Fruit fly (Drosophila melanogaster) whole organism, embryonic: Measurements from ENCODE around the gene cyr.

ENCODE experiments used
- Bdp1 ChIP-seq: fragments of 200-800 bp; sonication (Bioruptor generic); optimal IDR thresholded peaks from 3 replicates; lab custom pipeline; 2016; ENCODE audit warnings: missing biosample characterization, missing genetic modification characterization
- CG10147 ChIP-seq: fragments of 200-800 bp; sonication (Bioruptor generic); optimal IDR thresholded peaks from 2 replicates; lab custom pipeline; 2019; ENCODE audit warnings: missing biosample characterization, mild to moderate bottlenecking, missing genetic modification characterization, moderate library complexity
- CG10209 ChIP-seq: fragments of 200-800 bp; sonication (Bioruptor generic); optimal IDR thresholded peaks from 3 replicates; lab custom pipeline; 2017; ENCODE audit warnings: missing biosample characterization, mild to moderate bottlenecking, missing genetic modification characterization, missing genetic modification reagents
- CG1024 ChIP-seq: fragments of 200-800 bp; sonication (Bioruptor generic); IDR thresholded peaks from 2 replicates; pipeline ENCODE4 v1.3.6; 2022; ENCODE audit warnings: missing biosample characterization, missing genetic modification characterization
- CG11085 ChIP-seq: fragments of 200-800 bp; sonication (Bioruptor generic); IDR thresholded peaks from 2 replicates; pipeline ENCODE4 v1.3.6; 2022; ENCODE audit warnings: missing biosample characterization, missing genetic modification characterization
- CG12071 ChIP-seq: fragments of 200-800 bp; sonication (Bioruptor generic); optimal IDR thresholded peaks from 3 replicates; lab custom pipeline; 2018; ENCODE audit warnings: missing biosample characterization, mild to moderate bottlenecking, missing genetic modification characterization
- CG12219 ChIP-seq: fragments of 200-800 bp; sonication (Bioruptor generic); optimal IDR thresholded peaks from 3 replicates; lab custom pipeline; 2018; ENCODE audit warnings: missing biosample characterization, mild to moderate bottlenecking, missing genetic modification characterization
- CG12769 ChIP-seq: fragments of 200-800 bp; sonication (Bioruptor generic); optimal IDR thresholded peaks from 2 replicates; lab custom pipeline; 2019; ENCODE audit warnings: missing biosample characterization, mild to moderate bottlenecking, missing genetic modification characterization, moderate library complexity
- CG18476 ChIP-seq: fragments of 200-800 bp; sonication (Bioruptor generic); optimal IDR thresholded peaks from 2 replicates; lab custom pipeline; 2016; ENCODE audit warnings: missing biosample characterization, mild to moderate bottlenecking, missing genetic modification characterization
- CG18619 ChIP-seq: fragments of 200-800 bp; sonication (Bioruptor generic); optimal IDR thresholded peaks from 3 replicates; lab custom pipeline; 2017; ENCODE audit warnings: missing biosample characterization, mild to moderate bottlenecking, missing genetic modification characterization
- CG2129 ChIP-seq: fragments of 200-800 bp; sonication (Bioruptor generic); IDR thresholded peaks from 2 replicates; pipeline ENCODE4 v1.3.6; 2022; ENCODE audit warnings: missing biosample characterization, missing genetic modification characterization; ENCODE audit not compliant: partially characterized antibody
- CG2202 ChIP-seq: fragments of 200-800 bp; sonication (Bioruptor generic); optimal IDR thresholded peaks from 2 replicates; lab custom pipeline; 2018; ENCODE audit warnings: missing biosample characterization, mild to moderate bottlenecking, missing genetic modification characterization
- CG2875 ChIP-seq: fragments of 200-800 bp; sonication (Bioruptor generic); optimal IDR thresholded peaks from 2 replicates; lab custom pipeline; 2017; ENCODE audit warnings: missing biosample characterization, mild to moderate bottlenecking, missing genetic modification characterization, missing genetic modification reagents
- CG30431 ChIP-seq: fragments of 200-800 bp; sonication (Bioruptor generic); optimal IDR thresholded peaks from 2 replicates; lab custom pipeline; 2017; ENCODE audit warnings: missing biosample characterization, missing genetic modification characterization
- CG3847 ChIP-seq: fragments of 200-800 bp; sonication (Bioruptor generic); IDR thresholded peaks from 2 replicates; pipeline ENCODE4 v1.3.6; 2022; ENCODE audit warnings: missing biosample characterization, missing genetic modification characterization
- CG3995 ChIP-seq: fragments of 200-800 bp; sonication (Bioruptor generic); optimal IDR thresholded peaks from 3 replicates; lab custom pipeline; 2016; ENCODE audit warnings: missing biosample characterization, missing genetic modification characterization
- CG4404 ChIP-seq: fragments of 200-800 bp; sonication (Bioruptor generic); IDR thresholded peaks from 2 replicates; pipeline ENCODE4 v1.3.6; 2022; ENCODE audit warnings: missing biosample characterization, missing genetic modification characterization
- CG5245 ChIP-seq: fragments of 200-800 bp; sonication (Bioruptor generic); optimal IDR thresholded peaks from 3 replicates; lab custom pipeline; 2016; ENCODE audit warnings: missing biosample characterization, missing genetic modification characterization
- CG6654 ChIP-seq: fragments of 200-800 bp; sonication (Bioruptor generic); optimal IDR thresholded peaks from 2 replicates; lab custom pipeline; 2017; ENCODE audit warnings: missing biosample characterization, mild to moderate bottlenecking, missing genetic modification characterization
- CG6813 ChIP-seq: fragments of 200-800 bp; sonication (Bioruptor generic); optimal IDR thresholded peaks from 2 replicates; lab custom pipeline; 2017; ENCODE audit warnings: missing biosample characterization, missing genetic modification characterization, mild to moderate bottlenecking, moderate library complexity, missing genetic modification reagents
- CG8089 ChIP-seq: fragments of 200-800 bp; sonication (Bioruptor generic); optimal IDR thresholded peaks from 3 replicates; lab custom pipeline; 2016; ENCODE audit warnings: missing biosample characterization, missing genetic modification characterization
- CG8478 ChIP-seq: fragments of >200 bp; optimal IDR thresholded peaks from 2 replicates; lab custom pipeline; 2018
- CG9609 ChIP-seq: fragments of 200-800 bp; sonication (Bioruptor generic); optimal IDR thresholded peaks from 3 replicates; lab custom pipeline; 2016; ENCODE audit warnings: missing biosample characterization, missing genetic modification characterization
- CrebB ChIP-seq: fragments of 200-800 bp; sonication (Bioruptor generic); optimal IDR thresholded peaks from 3 replicates; lab custom pipeline; 2018; ENCODE audit warnings: missing biosample characterization, mild to moderate bottlenecking, missing genetic modification characterization
- E2f2 ChIP-seq: fragments of 200-800 bp; sonication (Bioruptor generic); IDR thresholded peaks from 2 replicates; pipeline ENCODE4 v1.3.6; 2022; ENCODE audit warnings: missing biosample characterization, missing genetic modification characterization
- ERR ChIP-seq: fragments of 200-800 bp; sonication (Bioruptor generic); optimal IDR thresholded peaks from 2 replicates; lab custom pipeline; 2016; ENCODE audit warnings: missing biosample characterization, missing genetic modification characterization
- H15 ChIP-seq: fragments of 200-800 bp; sonication (Bioruptor generic); IDR thresholded peaks from 3 replicates; pipeline ENCODE4 v1.3.6; 2022; ENCODE audit warnings: missing biosample characterization, missing genetic modification characterization
- HLHmδ ChIP-seq: fragments of 200-800 bp; sonication (Bioruptor generic); optimal IDR thresholded peaks from 2 replicates; lab custom pipeline; 2018; ENCODE audit warnings: missing biosample characterization, mild to moderate bottlenecking, missing genetic modification characterization, moderate library complexity
- Hr51 ChIP-seq, 2 experiments: fragments of 200-800 bp; sonication (Bioruptor generic); optimal IDR thresholded peaks; 2 replicates in 1 of 2; 3 replicates in 1 of 2; lab custom pipeline; 2016 to 2018; ENCODE audit warnings: missing biosample characterization in 2 of 2, missing genetic modification characterization in 2 of 2, mild to moderate bottlenecking in 1 of 2, moderate library complexity in 1 of 2
- MTF-1 ChIP-seq: fragments of 200-800 bp; sonication (Bioruptor generic); optimal IDR thresholded peaks from 2 replicates; lab custom pipeline; 2018; ENCODE audit warnings: missing biosample characterization, mild to moderate bottlenecking, missing genetic modification characterization, borderline replicate concordance
- Meics ChIP-seq: fragments of 200-800 bp; sonication (Bioruptor generic); optimal IDR thresholded peaks from 2 replicates; lab custom pipeline; 2017; ENCODE audit warnings: missing biosample characterization, mild to moderate bottlenecking, missing genetic modification characterization
- NC2β ChIP-seq: fragments of 200-800 bp; sonication (Bioruptor generic); optimal IDR thresholded peaks from 2 replicates; lab custom pipeline; 2016; ENCODE audit warnings: missing biosample characterization, missing genetic modification characterization
- Rfx ChIP-seq: fragments of 200-800 bp; sonication (Bioruptor generic); IDR thresholded peaks from 2 replicates; pipeline ENCODE4 v1.3.6; 2022; ENCODE audit warnings: missing biosample characterization, missing genetic modification characterization
- Sin3A ChIP-seq: fragments of >200 bp; optimal IDR thresholded peaks from 2 replicates; lab custom pipeline; 2018
- aop ChIP-seq: fragments of 200-800 bp; sonication (Bioruptor generic); IDR thresholded peaks from 2 replicates; pipeline ENCODE4 v1.3.6; 2022; ENCODE audit warnings: missing biosample characterization, missing genetic modification characterization
- caup ChIP-seq: fragments of 200-800 bp; sonication (Bioruptor generic); optimal IDR thresholded peaks from 3 replicates; lab custom pipeline; 2017; ENCODE audit warnings: missing biosample characterization, mild to moderate bottlenecking, missing genetic modification characterization, moderate library complexity; ENCODE audit not compliant: severe bottlenecking
- chinmo ChIP-seq: fragments of 200-800 bp; sonication (Bioruptor generic); IDR thresholded peaks from 4 replicates; pipeline ENCODE4 v1.3.6; 2022; ENCODE audit warnings: missing biosample characterization, missing genetic modification characterization; ENCODE audit not compliant: partially characterized antibody
- chm ChIP-seq: fragments of 200-800 bp; sonication (Bioruptor generic); IDR thresholded peaks from 2 replicates; pipeline ENCODE4 v1.3.6; 2022; ENCODE audit warnings: missing biosample characterization, missing genetic modification characterization
- dmrt11E ChIP-seq: fragments of 200-800 bp; sonication (Bioruptor generic); optimal IDR thresholded peaks from 3 replicates; lab custom pipeline; 2018; ENCODE audit warnings: missing biosample characterization, mild to moderate bottlenecking, missing genetic modification characterization, moderate library complexity
- exex ChIP-seq: fragments of 200-800 bp; sonication (Bioruptor generic); optimal IDR thresholded peaks from 4 replicates; lab custom pipeline; 2018; ENCODE audit warnings: missing biosample characterization, mild to moderate bottlenecking, missing genetic modification characterization, moderate library complexity
- fd102C ChIP-seq: fragments of 200-800 bp; sonication (Bioruptor generic); optimal IDR thresholded peaks from 2 replicates; lab custom pipeline; 2018; ENCODE audit warnings: missing biosample characterization, mild to moderate bottlenecking, missing genetic modification characterization, moderate library complexity
- fd3F ChIP-seq: fragments of 200-800 bp; sonication (Bioruptor generic); optimal IDR thresholded peaks from 2 replicates; lab custom pipeline; 2018; ENCODE audit warnings: missing biosample characterization, mild to moderate bottlenecking, missing genetic modification characterization, moderate library complexity
- nerfin-1 ChIP-seq: fragments of 200-800 bp; sonication (Bioruptor generic); optimal IDR thresholded peaks from 3 replicates; lab custom pipeline; 2019; ENCODE audit warnings: missing biosample characterization, mild to moderate bottlenecking, missing genetic modification characterization, moderate library complexity
- rib ChIP-seq: fragments of 200-800 bp; sonication (Bioruptor generic); IDR thresholded peaks from 2 replicates; pipeline ENCODE4 v1.3.6; 2022; ENCODE audit warnings: missing biosample characterization, missing genetic modification characterization
- ro ChIP-seq: fragments of 200-800 bp; sonication (Bioruptor generic); IDR thresholded peaks from 2 replicates; pipeline ENCODE4 v1.3.6; 2022; ENCODE audit warnings: missing biosample characterization, missing genetic modification characterization
- sens ChIP-seq: fragments of 200-800 bp; sonication (Bioruptor generic); peaks from one replicate; lab custom pipeline; 2016; ENCODE audit warnings: missing biosample characterization, missing genetic modification characterization
- sisA ChIP-seq: fragments of 200-800 bp; sonication (Bioruptor generic); IDR thresholded peaks from 2 replicates; pipeline ENCODE4 v1.3.6; 2022; ENCODE audit warnings: missing biosample characterization, missing genetic modification characterization
- sr ChIP-seq: fragments of 200-800 bp; sonication (Bioruptor generic); IDR thresholded peaks from 3 replicates; pipeline ENCODE4 v1.3.6; 2022; ENCODE audit warnings: missing biosample characterization, missing genetic modification characterization
- twi ChIP-seq: fragments of 200-800 bp; optimal IDR thresholded peaks from 2 replicates; lab custom pipeline; 2019; ENCODE audit warnings: missing biosample characterization, mild to moderate bottlenecking, missing genetic modification characterization, moderate library complexity
- tx ChIP-seq: fragments of 200-800 bp; sonication (Bioruptor generic); optimal IDR thresholded peaks from 2 replicates; lab custom pipeline; 2016; ENCODE audit warnings: missing biosample characterization, missing genetic modification characterization
- zen ChIP-seq: fragments of 200-800 bp; sonication (Bioruptor generic); optimal IDR thresholded peaks from 3 replicates; lab custom pipeline; 2018; ENCODE audit warnings: missing biosample characterization, mild to moderate bottlenecking, missing genetic modification characterization, moderate library complexity

The cyr gene

DNA sequence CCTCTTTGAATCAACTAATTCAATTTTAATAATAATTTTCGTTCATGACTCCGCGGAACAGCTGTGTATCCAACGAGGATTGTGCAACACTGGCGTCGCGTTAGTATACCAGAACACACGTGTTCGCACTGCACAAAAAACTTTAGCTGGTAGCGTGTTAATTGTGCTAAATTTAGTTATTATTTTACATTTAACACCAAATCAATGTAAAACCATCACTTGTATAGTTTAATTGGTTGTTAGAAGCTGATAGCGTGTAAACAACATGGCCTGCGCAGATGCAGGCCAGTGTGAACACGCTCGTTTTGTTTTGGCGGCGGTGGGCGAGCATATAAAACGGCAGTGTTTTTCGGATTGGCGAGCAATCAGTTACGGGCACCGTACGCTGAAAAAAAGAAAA is 21.8 kb upstream of the cyr start, which contains the start of the genes Traf6 and GIIIspla2 (continued):
- TF ChIP-seq CG4404 = peak; percentile 66
- TF ChIP-seq aop = no peak
- TF ChIP-seq CG9609 (GFP tag; lab: Kevin White, UChicago) = peak; percentile 59
- TF ChIP-seq CG5245 (GFP tag; lab: Kevin White, UChicago) = peak; percentile 49
- peak; percentile 66 for TF ChIP-seq fd3F (GFP tag; lab: Kevin White, UChicago)
- TF ChIP-seq CG12219 (GFP tag; lab: Kevin White, UChicago) = peak; percentile 57
- TF ChIP-seq CG6654 = peak; percentile 25
- TF ChIP-seq CG3995 = peak; percentile 60
- TF ChIP-seq caup = peak; percentile 81
- peak; percentile 69 for TF ChIP-seq dmrt11E (tag; lab: Kevin White, UChicago)
- peak; percentile 71 for TF ChIP-seq CG18619 (GFP tag; lab: Kevin White, UChicago)
- TF ChIP-seq Rfx (GFP tag; lab: Robert Waterston, UW) = peak; percentile 87
- no peak for TF ChIP-seq HLHmδ (GFP tag; lab: Kevin White, UChicago)
- TF ChIP-seq sr (GFP tag; lab: Robert Waterston, UW) = no peak
- TF ChIP-seq ERR (GFP tag; lab: Kevin White, UChicago) = no peak
- TF ChIP-seq ro = 0 out of 2 replicates have a peak, but pooled peaks have one; percentile 30
- TF ChIP-seq chinmo (GFP tag; lab: Robert Waterston, UW) = no peak
- no peak for TF ChIP-seq CG2202 (tag; lab: Kevin White, UChicago)
- peak; percentile 75 for TF ChIP-seq H15
- TF ChIP-seq NC2β (GFP tag; lab: Kevin White, UChicago) = peak; percentile 44
- peak; percentile 95 for TF ChIP-seq sens (GFP tag; lab: Kevin White, UChicago)
- peak; percentile 66 for TF ChIP-seq CG10147
- no peak for TF ChIP-seq MTF-1 (GFP tag; lab: Kevin White, UChicago)
- TF ChIP-seq CG8089 = peak; percentile 53
- peak; percentile 86 for TF ChIP-seq CG3847 (GFP tag; lab: Robert Waterston, UW)
- peak; percentile 38 for TF ChIP-seq tx (GFP tag; lab: Kevin White, UChicago)
- TF ChIP-seq Hr51 (GFP tag; optimal IDR thresholded peaks at IDR 0.05; lab: Kevin White, UChicago) = peak in 1 of 2 experiments; percentile 72
- TF ChIP-seq CrebB = peak; percentile 69
- TF ChIP-seq CG6813 = no peak
- TF ChIP-seq rib = no peak
- TF ChIP-seq Sin3A (lab: Kevin White, UChicago) = peak; percentile 75
- TF ChIP-seq exex (tag; lab: Kevin White, UChicago) = no peak
- TF ChIP-seq CG12071 (GFP tag; lab: Kevin White, UChicago) = peak; percentile 31
- peak; percentile 63 for TF ChIP-seq twi (tag; lab: Kevin White, UChicago)
- TF ChIP-seq fd102C (GFP tag; lab: Kevin White, UChicago) = no peak
- no peak for TF ChIP-seq CG12769 (tag; lab: Kevin White, UChicago)
- peak; percentile 44; the same call in 1 of the 2 replicates for TF ChIP-seq chm (GFP tag; lab: Robert Waterston, UW)
- TF ChIP-seq CG2875 = peak; percentile 8
- peak; percentile 76 for TF ChIP-seq sisA (GFP tag; lab: Robert Waterston, UW)
- peak; percentile 79 for TF ChIP-seq CG18476 (GFP tag; lab: Kevin White, UChicago)
- TF ChIP-seq Meics = peak; percentile 79
- peak; percentile 74 for TF ChIP-seq Bdp1 (GFP tag; lab: Kevin White, UChicago)
- no peak for TF ChIP-seq CG2129 (GFP tag; lab: Robert Waterston, UW)
- peak; percentile 72 for TF ChIP-seq CG10209 (GFP tag; lab: Kevin White, UChicago)
- TF ChIP-seq E2f2 (GFP tag; lab: Robert Waterston, UW) = peak; percentile 74
- TF ChIP-seq nerfin-1 (tag; lab: Kevin White, UChicago) = peak; percentile 48
- TF ChIP-seq CG8478 (lab: Kevin White, UChicago) = no peak
- TF ChIP-seq CG11085 = peak; percentile 69
- TF ChIP-seq zen (tag; lab: Kevin White, UChicago) = peak; percentile 60
- TF ChIP-seq CG30431 (GFP tag; lab: Kevin White, UChicago) = peak; percentile 67
- peak; percentile 27; the same call in 1 of the 2 replicates for TF ChIP-seq CG1024 (GFP tag; lab: Robert Waterston, UW)
